Fruit fly (Drosophila melanogaster) S2 (cell line): Measurements from ENCODE around the gene CG3558.

Experiments
- CG8478 ChIP-seq: fragments of >200 bp; optimal IDR thresholded peaks from 2 replicates; lab custom pipeline; 2018
- CTCF ChIP-seq, 2 experiments: fragments of >200 bp; optimal IDR thresholded peaks; 2 replicates each; lab custom pipeline; 2018

- no peak for TF ChIP-seq CG8478 (lab: Kevin White, UChicago)
- TF ChIP-seq CTCF (optimal IDR thresholded peaks at IDR 0.05; lab: Kevin White, UChicago): peak in 1 of 2 experiments; percentile 2
Observed at dm6 chr2L:2992664-2993174, at the start of gene CG3558, which contains the start of gene okr.
